Fruit fly (Drosophila melanogaster): ENCODE measurements around the gene mab-21.

Gene mab-21

DNA sequence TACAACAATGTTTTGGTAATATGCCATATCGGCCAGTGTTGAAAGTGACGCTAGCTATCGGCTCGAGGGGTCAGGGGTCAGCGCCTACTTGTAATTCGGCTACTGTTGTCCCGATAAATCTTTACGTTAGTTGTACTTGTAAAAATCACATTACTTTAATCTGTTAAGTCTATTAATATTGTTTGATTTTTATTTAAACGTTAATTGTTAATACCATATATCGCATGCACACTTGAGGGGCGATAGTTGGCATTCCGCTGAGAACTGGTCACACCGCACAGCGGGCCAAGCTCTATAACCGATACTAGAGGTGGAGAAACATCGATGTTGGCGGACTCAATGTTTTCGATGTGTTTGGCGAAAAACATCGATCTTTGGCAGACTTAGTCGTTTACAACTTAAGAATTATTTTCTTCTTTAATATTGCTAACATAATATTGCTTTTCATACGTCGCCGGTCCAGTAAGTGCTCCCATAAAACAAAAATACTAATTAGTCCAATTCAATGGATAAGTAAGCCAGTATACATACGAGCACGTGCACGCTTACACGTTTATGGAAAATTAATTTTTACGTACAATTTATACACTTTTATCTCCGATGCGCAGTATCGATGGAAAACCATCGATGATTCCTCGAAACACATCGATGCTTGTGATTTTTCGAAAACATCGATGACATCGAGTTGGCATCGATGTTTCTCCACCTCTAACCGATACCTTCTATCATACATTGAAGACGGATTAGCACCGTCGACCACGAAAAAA is 24.4 kb upstream of the mab-21 start, which contains the start of the genes rux and MCTS1 (continued):
- no peak for TF ChIP-seq CG13894 (tag; optimal IDR thresholded peaks at IDR 0.05)
- no peak for TF ChIP-seq sima (GFP tag; optimal IDR thresholded peaks at IDR 0.05)
- peak; percentile 10 for TF ChIP-seq lab (GFP tag; optimal IDR thresholded peaks at IDR 0.05)
- TF ChIP-seq CkIIα-i1 (GFP tag; IDR thresholded peaks at IDR 0.05), result no peak
- peak; percentile 97 for TF ChIP-seq Sin3A (optimal IDR thresholded peaks at IDR 0.05)
- no peak for TF ChIP-seq lov (optimal IDR thresholded peaks at IDR 0.05)
- TF ChIP-seq lov (GFP tag; IDR thresholded peaks at IDR 0.05), result no peak
- TF ChIP-seq pum (GFP tag; optimal IDR thresholded peaks at IDR 0.05), result peak; percentile 53
- TF ChIP-seq Xbp1 (GFP tag; optimal IDR thresholded peaks at IDR 0.05), result peak; percentile 19
- no peak for TF ChIP-seq ewg (GFP tag; optimal IDR thresholded peaks at IDR 0.05)
- no peak for TF ChIP-seq ase (GFP tag; IDR thresholded peaks at IDR 0.05)
- peak; percentile 31 for TF ChIP-seq sug (tag; optimal IDR thresholded peaks at IDR 0.05)
- no peak for TF ChIP-seq stc (GFP tag; IDR thresholded peaks at IDR 0.05)
- TF ChIP-seq BEAF-32 (GFP tag; optimal IDR thresholded peaks at IDR 0.05), result peak; percentile 97
- TF ChIP-seq CG18262 (tag; optimal IDR thresholded peaks at IDR 0.05), result peak; percentile 25
- TF ChIP-seq h (optimal IDR thresholded peaks at IDR 0.05), result no peak
- no peak for TF ChIP-seq CG31224 (GFP tag; IDR thresholded peaks at IDR 0.05)
- TF ChIP-seq Mrtf (GFP tag; IDR thresholded peaks at IDR 0.05), result peak; percentile 8; the same call in 1 of the 3 replicates
- peak; percentile 37 for TF ChIP-seq CG16815 (GFP tag; optimal IDR thresholded peaks at IDR 0.05)
- TF ChIP-seq Dbx (GFP tag; IDR thresholded peaks at IDR 0.05), result peak; percentile 57; the same call in 2 of the 3 replicates
- peak; percentile 29 for TF ChIP-seq CG13775 (GFP tag; optimal IDR thresholded peaks at IDR 0.05)
- TF ChIP-seq CG13424 (tag; optimal IDR thresholded peaks at IDR 0.05), result no peak
- peak; percentile 49 for TF ChIP-seq mam (GFP tag; optimal IDR thresholded peaks at IDR 0.05)
- TF ChIP-seq Bteb2 (GFP tag; optimal IDR thresholded peaks at IDR 0.05), result no peak
- TF ChIP-seq zen2 (GFP tag; IDR thresholded peaks at IDR 0.05; ENCODE audit: partially characterized antibody), result peak; percentile 90
- TF ChIP-seq tna (GFP tag; IDR thresholded peaks at IDR 0.05; ENCODE audit: partially characterized antibody), result peak; percentile 91
- TF ChIP-seq CG31388 (GFP tag; optimal IDR thresholded peaks at IDR 0.05), result no peak
- peak; percentile 64 for TF ChIP-seq CG30403 (GFP tag; optimal IDR thresholded peaks at IDR 0.05)
- TF ChIP-seq CG2129 (GFP tag; IDR thresholded peaks at IDR 0.05; ENCODE audit: partially characterized antibody), result peak; percentile 93
- TF ChIP-seq HLHmδ (GFP tag; optimal IDR thresholded peaks at IDR 0.05), result no peak
- TF ChIP-seq NFAT (GFP tag; IDR thresholded peaks at IDR 0.05), result peak; percentile 65
- TF ChIP-seq sna (GFP tag; IDR thresholded peaks at IDR 0.05; ENCODE audit: partially characterized antibody), result peak; percentile 94
- peak; percentile 89 for TF ChIP-seq chinmo (GFP tag; IDR thresholded peaks at IDR 0.05; ENCODE audit: partially characterized antibody)
- TF ChIP-seq Dll (GFP tag; IDR thresholded peaks at IDR 0.05; ENCODE audit: partially characterized antibody), result peak; percentile 97
- no peak for TF ChIP-seq CG7372 (GFP tag; IDR thresholded peaks at IDR 0.05)
- TF ChIP-seq CG2202 (tag; optimal IDR thresholded peaks at IDR 0.05), result no peak
- TF ChIP-seq CG33557 (GFP tag; optimal IDR thresholded peaks at IDR 0.05), result no peak
- peak; percentile 43 for TF ChIP-seq Dad (GFP tag; optimal IDR thresholded peaks at IDR 0.05)
- TF ChIP-seq Six4 (GFP tag; optimal IDR thresholded peaks at IDR 0.05), result no peak
- no peak for TF ChIP-seq Nf-YB (GFP tag; optimal IDR thresholded peaks at IDR 0.05)
- no peak for TF ChIP-seq CG11085 (GFP tag; IDR thresholded peaks at IDR 0.05)
- TF ChIP-seq ssp (GFP tag; IDR thresholded peaks at IDR 0.05), result no peak
- no peak for TF ChIP-seq wor (GFP tag; IDR thresholded peaks at IDR 0.05)
- TF ChIP-seq Ssrp (tag; optimal IDR thresholded peaks at IDR 0.05), result peak; percentile 41
- no peak for TF ChIP-seq CG15269 (tag; optimal IDR thresholded peaks at IDR 0.05)
- peak; percentile 11 for TF ChIP-seq grau (tag; optimal IDR thresholded peaks at IDR 0.05)
- TF ChIP-seq D (optimal IDR thresholded peaks at IDR 0.05), result no peak
- TF ChIP-seq D (GFP tag; optimal IDR thresholded peaks at IDR 0.05), result no peak
